Fruit fly (Drosophila melanogaster): ENCODE results near the gene CG17855.

Gene CG17855

dm6 chr2L:9585942-9586341, 45.6 kb downstream of the CG17855 start:
- TF ChIP-seq CG14655 (GFP tag; optimal IDR thresholded peaks at IDR 0.05), result no peak
- TF ChIP-seq CG12605 (GFP tag; IDR thresholded peaks at IDR 0.05), result no peak
- TF ChIP-seq CG13204 (GFP tag; optimal IDR thresholded peaks at IDR 0.05), result no peak

DNA sequence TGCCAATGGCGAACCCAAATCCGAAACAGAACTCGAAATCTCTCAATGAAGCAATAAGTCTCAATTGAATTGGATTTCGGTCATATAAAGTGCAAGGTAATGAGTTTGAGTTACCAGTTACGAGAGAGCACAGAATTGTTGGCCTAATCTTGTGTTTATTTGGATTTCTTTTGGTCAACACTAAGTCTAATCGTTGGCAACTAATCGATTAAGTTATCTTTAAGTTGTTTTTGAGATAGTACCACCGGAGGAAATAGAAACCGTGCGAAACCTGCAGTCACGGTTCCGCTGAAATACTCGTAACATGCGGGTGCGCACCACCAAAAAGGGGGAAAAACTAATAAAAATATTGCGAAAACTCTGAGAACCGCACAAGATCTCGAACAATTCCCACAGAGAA, 48.9 kb downstream of the CG17855 start, which contains the start of gene CG3841:
TSS of gene CG3841 (plus strand) at position 301 of the 400 bp plus-strand sequence.
- no peak for TF ChIP-seq EcR (GFP tag; optimal IDR thresholded peaks at IDR 0.05)
- no peak for TF ChIP-seq CG32121 (GFP tag; IDR thresholded peaks at IDR 0.05)
- TF ChIP-seq CG8301 (tag; optimal IDR thresholded peaks at IDR 0.05), result no peak
- no peak for TF ChIP-seq CG9948 (tag; optimal IDR thresholded peaks at IDR 0.05)
- no peak for TF ChIP-seq Snoo (tag; optimal IDR thresholded peaks at IDR 0.05)
- no peak for TF ChIP-seq CG13204 (GFP tag; optimal IDR thresholded peaks at IDR 0.05)
- TF ChIP-seq fd96Ca (GFP tag; IDR thresholded peaks at IDR 0.05), result no peak
- no peak for TF ChIP-seq D1 (tag; optimal IDR thresholded peaks at IDR 0.05)
- no peak for TF ChIP-seq CG12605 (GFP tag; IDR thresholded peaks at IDR 0.05)
- TF ChIP-seq CG10348 (GFP tag; IDR thresholded peaks at IDR 0.05), result no peak
- no peak for TF ChIP-seq CG8159 (tag; optimal IDR thresholded peaks at IDR 0.05)
- TF ChIP-seq Pif1B (GFP tag; optimal IDR thresholded peaks at IDR 0.05), result no peak
- TF ChIP-seq gl (tag; optimal IDR thresholded peaks at IDR 0.05), result no peak
- TF ChIP-seq CG14655 (GFP tag; optimal IDR thresholded peaks at IDR 0.05), result no peak
- no peak for TF ChIP-seq CG34367 (tag; optimal IDR thresholded peaks at IDR 0.05)
- no peak for TF ChIP-seq CG17806 (tag; optimal IDR thresholded peaks at IDR 0.05)
- no peak for TF ChIP-seq CG4496 (GFP tag; IDR thresholded peaks at IDR 0.05)
- no peak for TF ChIP-seq Ets98B (GFP tag; IDR thresholded peaks at IDR 0.05)
- TF ChIP-seq rn (GFP tag; IDR thresholded peaks at IDR 0.05), result no peak
- no peak for TF ChIP-seq Pif1A (GFP tag; optimal IDR thresholded peaks at IDR 0.05)

DNA sequence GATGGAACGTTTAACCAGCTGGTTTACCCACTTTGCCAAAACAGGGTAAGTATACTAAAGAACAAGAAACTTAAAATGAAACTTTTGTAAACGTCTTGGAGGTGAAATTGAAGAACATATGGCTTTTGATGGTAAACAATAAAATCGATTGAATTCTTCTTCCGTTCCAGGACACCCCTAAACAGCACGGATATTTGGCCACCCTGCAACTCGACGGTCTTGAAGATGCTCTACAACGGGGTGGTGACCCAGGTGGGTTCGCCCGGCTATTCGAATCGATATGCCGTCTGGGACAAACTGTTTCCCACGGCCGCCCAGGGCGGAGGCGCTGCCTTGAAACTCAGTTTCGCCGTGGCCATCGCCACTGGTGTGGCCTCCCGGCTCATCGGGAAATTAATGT, 50.8 kb downstream of the CG17855 start:
- TF ChIP-seq Snoo (tag; optimal IDR thresholded peaks at IDR 0.05) (no peak), CG15710 (tag; optimal IDR thresholded peaks at IDR 0.05) (no peak)
